Fruit fly (Drosophila melanogaster) whole organism, embryonic: Measurements from ENCODE around the gene CG31525.

Source experiments
- Ada2b ChIP-seq: fragments of 200-800 bp; sonication (Bioruptor generic); IDR thresholded peaks from 2 replicates; pipeline ENCODE4 v1.3.6; 2022; ENCODE audit warnings: missing biosample characterization, missing genetic modification characterization
- Atf6 ChIP-seq: fragments of 200-800 bp; sonication (Bioruptor generic); IDR thresholded peaks from 2 replicates; pipeline ENCODE4 v1.3.6; 2022; ENCODE audit warnings: missing biosample characterization, missing genetic modification characterization
- Awh ChIP-seq: fragments of 200-800 bp; sonication (Bioruptor generic); IDR thresholded peaks from 2 replicates; pipeline ENCODE4, ENCODE4 v1.3.6; 2022; ENCODE audit warnings: missing biosample characterization, missing genetic modification characterization
- CG10366 ChIP-seq: fragments of 200-800 bp; sonication (Bioruptor generic); IDR thresholded peaks from 2 replicates; pipeline ENCODE4 v1.3.6; 2022; ENCODE audit warnings: missing biosample characterization, missing genetic modification characterization
- CG10462 ChIP-seq: fragments of 200-800 bp; sonication (Bioruptor generic); optimal IDR thresholded peaks from 2 replicates; lab custom pipeline; 2016; ENCODE audit warnings: missing biosample characterization, missing genetic modification characterization
- CG10654 ChIP-seq: fragments of 200-800 bp; sonication (Bioruptor generic); optimal IDR thresholded peaks from 2 replicates; lab custom pipeline; 2016; ENCODE audit warnings: missing biosample characterization, missing genetic modification characterization
- CG11560 ChIP-seq: fragments of 200-800 bp; sonication (Bioruptor generic); IDR thresholded peaks from 3 replicates; pipeline ENCODE4 v1.3.6; 2022; ENCODE audit warnings: missing biosample characterization, missing genetic modification characterization
- CG12219 ChIP-seq: fragments of 200-800 bp; sonication (Bioruptor generic); optimal IDR thresholded peaks from 3 replicates; lab custom pipeline; 2018; ENCODE audit warnings: missing biosample characterization, mild to moderate bottlenecking, missing genetic modification characterization
- CG13123 ChIP-seq: fragments of 200-800 bp; sonication (Bioruptor generic); optimal IDR thresholded peaks from 2 replicates; lab custom pipeline; 2016; ENCODE audit warnings: missing biosample characterization, missing genetic modification characterization
- CG15269 ChIP-seq: fragments of 200-800 bp; sonication (Bioruptor generic); optimal IDR thresholded peaks from 2 replicates; lab custom pipeline; 2018; ENCODE audit warnings: missing biosample characterization, mild to moderate bottlenecking, missing genetic modification characterization, moderate library complexity
- CG17328 ChIP-seq: fragments of 200-800 bp; sonication (Bioruptor generic); IDR thresholded peaks from 2 replicates; pipeline ENCODE4 v1.3.6; 2022; ENCODE audit warnings: missing biosample characterization, missing genetic modification characterization
- CG17802 ChIP-seq: fragments of 200-800 bp; sonication (Bioruptor generic); optimal IDR thresholded peaks from 2 replicates; lab custom pipeline; 2018; ENCODE audit warnings: missing biosample characterization, mild to moderate bottlenecking, missing genetic modification characterization, moderate library complexity
- CG1832 ChIP-seq: fragments of 200-800 bp; sonication (Bioruptor generic); optimal IDR thresholded peaks from 2 replicates; lab custom pipeline; 2017; ENCODE audit warnings: missing biosample characterization, mild to moderate bottlenecking, missing genetic modification characterization, inconsistent platforms
- CG18599 ChIP-seq: fragments of 200-800 bp; sonication (Bioruptor generic); optimal IDR thresholded peaks from 3 replicates; lab custom pipeline; 2017; ENCODE audit warnings: missing biosample characterization, missing genetic modification characterization, mild to moderate bottlenecking, moderate library complexity, missing genetic modification reagents
- CG2889 ChIP-seq: fragments of 200-800 bp; sonication (Bioruptor generic); IDR thresholded peaks from 3 replicates; pipeline ENCODE4 v1.3.6; 2022; ENCODE audit warnings: missing biosample characterization, missing genetic modification characterization
- CG3847 ChIP-seq: fragments of 200-800 bp; sonication (Bioruptor generic); IDR thresholded peaks from 2 replicates; pipeline ENCODE4 v1.3.6; 2022; ENCODE audit warnings: missing biosample characterization, missing genetic modification characterization
- CG6272 ChIP-seq: fragments of 200-800 bp; sonication (Bioruptor generic); IDR thresholded peaks from 2 replicates; pipeline ENCODE4 v1.3.6; 2022; ENCODE audit warnings: missing biosample characterization, missing genetic modification characterization
- CG7271 ChIP-seq: fragments of 200-800 bp; sonication (Bioruptor generic); optimal IDR thresholded peaks from 2 replicates; lab custom pipeline; 2018; ENCODE audit warnings: missing biosample characterization, mild to moderate bottlenecking, missing genetic modification characterization, moderate library complexity
- CG7987 ChIP-seq: fragments of 200-800 bp; sonication (Bioruptor generic); optimal IDR thresholded peaks from 2 replicates; lab custom pipeline; 2018; ENCODE audit warnings: missing biosample characterization, mild to moderate bottlenecking, missing genetic modification characterization, moderate library complexity
- CG8765 ChIP-seq: fragments of 200-800 bp; sonication (Bioruptor generic); IDR thresholded peaks from 2 replicates; pipeline ENCODE4 v1.3.6; 2022; ENCODE audit warnings: missing biosample characterization, missing genetic modification characterization
- CG9609 ChIP-seq: fragments of 200-800 bp; sonication (Bioruptor generic); optimal IDR thresholded peaks from 3 replicates; lab custom pipeline; 2016; ENCODE audit warnings: missing biosample characterization, missing genetic modification characterization
- CTCF ChIP-seq: fragments of 200-800 bp; sonication (Bioruptor generic); optimal IDR thresholded peaks from 2 replicates; lab custom pipeline; 2017; ENCODE audit warnings: missing biosample characterization, mild to moderate bottlenecking, missing genetic modification characterization, moderate library complexity
- D ChIP-seq, 2 experiments: fragments of 200-800 bp in 1 of 2; fragments of >200 bp in 1 of 2; sonication (Bioruptor generic) in 1 of 2; optimal IDR thresholded peaks; 2 replicates in 1 of 2; 3 replicates in 1 of 2; lab custom pipeline; 2017; ENCODE audit warnings: mild to moderate bottlenecking in 1 of 2, missing biosample characterization in 1 of 2, missing genetic modification characterization in 1 of 2, missing genetic modification reagents in 1 of 2
- Doc3 ChIP-seq: fragments of 200-800 bp; sonication (Bioruptor generic); IDR thresholded peaks from 3 replicates; pipeline ENCODE4 v1.3.6; 2022; ENCODE audit warnings: missing biosample characterization, missing genetic modification characterization; ENCODE audit not compliant: partially characterized antibody
- Eip74EF ChIP-seq, 2 experiments: fragments of 200-800 bp in 1 of 2; fragments of >200 bp in 1 of 2; sonication (Bioruptor generic) in 1 of 2; optimal IDR thresholded peaks; 2 replicates each; lab custom pipeline; 2017 to 2019; ENCODE audit warnings: missing biosample characterization in 2 of 2, missing genetic modification characterization in 2 of 2, mild to moderate bottlenecking in 1 of 2, moderate library complexity in 1 of 2
- Lim3 ChIP-seq: fragments of 200-800 bp; sonication (Bioruptor generic); IDR thresholded peaks from 2 replicates; pipeline ENCODE4 v1.3.6; 2022; ENCODE audit warnings: missing biosample characterization, missing genetic modification characterization
- Mes4 ChIP-seq: fragments of 200-800 bp; sonication (Bioruptor generic); optimal IDR thresholded peaks from 2 replicates; lab custom pipeline; 2016; ENCODE audit warnings: missing biosample characterization, missing genetic modification characterization
- NC2β ChIP-seq: fragments of 200-800 bp; sonication (Bioruptor generic); optimal IDR thresholded peaks from 2 replicates; lab custom pipeline; 2016; ENCODE audit warnings: missing biosample characterization, missing genetic modification characterization
- NK7.1 ChIP-seq: fragments of 200-800 bp; sonication (Bioruptor generic); optimal IDR thresholded peaks from 3 replicates; lab custom pipeline; 2016; ENCODE audit warnings: missing biosample characterization, missing genetic modification characterization
- PHDP ChIP-seq: fragments of 200-800 bp; sonication (Bioruptor generic); optimal IDR thresholded peaks from 3 replicates; lab custom pipeline; 2018; ENCODE audit warnings: missing biosample characterization, mild to moderate bottlenecking, missing genetic modification characterization, moderate library complexity
- Sox102F ChIP-seq: fragments of 200-800 bp; sonication (Bioruptor generic); optimal IDR thresholded peaks from 2 replicates; lab custom pipeline; 2018; ENCODE audit warnings: missing biosample characterization, mild to moderate bottlenecking, missing genetic modification characterization, moderate library complexity
- Sry-δ ChIP-seq: fragments of 200-800 bp; sonication (Bioruptor generic); optimal IDR thresholded peaks from 2 replicates; lab custom pipeline; 2016; ENCODE audit warnings: missing biosample characterization, missing genetic modification characterization
- ato ChIP-seq: fragments of 200-800 bp; sonication (Bioruptor generic); IDR thresholded peaks from 2 replicates; pipeline ENCODE4 v1.3.6; 2022; ENCODE audit warnings: missing biosample characterization, missing genetic modification characterization; ENCODE audit not compliant: partially characterized antibody
- bab2 ChIP-seq: fragments of 200-800 bp; sonication (Bioruptor generic); optimal IDR thresholded peaks from 2 replicates; lab custom pipeline; 2016; ENCODE audit warnings: missing biosample characterization, missing genetic modification characterization
- cas ChIP-seq: fragments of 200-800 bp; sonication (Bioruptor generic); IDR thresholded peaks from 2 replicates; pipeline ENCODE4 v1.3.6; 2022; ENCODE audit warnings: missing biosample characterization, missing genetic modification characterization
- corto ChIP-seq: fragments of 200-800 bp; sonication (Bioruptor generic); optimal IDR thresholded peaks from 2 replicates; lab custom pipeline; 2016; ENCODE audit warnings: missing biosample characterization, mild to moderate bottlenecking, missing genetic modification characterization, moderate library complexity
- crp ChIP-seq, 2 experiments: fragments of 200-800 bp; sonication (Bioruptor generic); optimal IDR thresholded peaks; 2 replicates in 1 of 2; 3 replicates in 1 of 2; lab custom pipeline; 2017; ENCODE audit warnings: missing biosample characterization in 2 of 2, missing genetic modification characterization in 2 of 2, mild to moderate bottlenecking in 1 of 2, moderate library complexity in 1 of 2
- dimm ChIP-seq: fragments of 200-800 bp; sonication (Bioruptor generic); IDR thresholded peaks from 2 replicates; pipeline ENCODE4 v1.3.6; 2022; ENCODE audit warnings: missing biosample characterization, missing genetic modification characterization
- emc ChIP-seq: fragments of 200-800 bp; sonication (Bioruptor generic); optimal IDR thresholded peaks from 2 replicates; lab custom pipeline; 2016; ENCODE audit warnings: missing biosample characterization, missing genetic modification characterization
- esg ChIP-seq: fragments of 200-800 bp; sonication (Bioruptor generic); conservative IDR thresholded peaks from 2 replicates; pipeline ENCODE4 v1.3.6; 2022; ENCODE audit warnings: missing biosample characterization, missing genetic modification characterization
- ftz-f1 ChIP-seq: fragments of 200-800 bp; sonication (Bioruptor generic); optimal IDR thresholded peaks from 2 replicates; lab custom pipeline; 2016; ENCODE audit warnings: missing biosample characterization, missing genetic modification characterization
- maf-S ChIP-seq: fragments of 200-800 bp; sonication (Bioruptor generic); optimal IDR thresholded peaks from 2 replicates; lab custom pipeline; 2016; ENCODE audit warnings: missing biosample characterization, missing genetic modification characterization
- run ChIP-seq: fragments of 200-800 bp; sonication (Bioruptor generic); optimal IDR thresholded peaks from 3 replicates; lab custom pipeline; 2018; ENCODE audit warnings: missing biosample characterization, mild to moderate bottlenecking, missing genetic modification characterization
- sc ChIP-seq, 3 experiments: fragments of >200 bp in 2 of 3; fragments of 200-800 bp in 1 of 3; sonication (Bioruptor generic) in 1 of 3; optimal IDR thresholded peaks; 2 replicates in 2 of 3; 3 replicates in 1 of 3; lab custom pipeline; 2017; ENCODE audit warnings: mild to moderate bottlenecking in 1 of 3, missing biosample characterization in 1 of 3, missing genetic modification characterization in 1 of 3, missing genetic modification reagents in 1 of 3
- sima ChIP-seq: fragments of 200-800 bp; sonication (Bioruptor generic); optimal IDR thresholded peaks from 2 replicates; lab custom pipeline; 2016; ENCODE audit warnings: missing biosample characterization, missing genetic modification characterization
- stc ChIP-seq: fragments of 200-800 bp; sonication (Bioruptor generic); IDR thresholded peaks from 2 replicates; pipeline ENCODE4 v1.3.6; 2022; ENCODE audit warnings: missing biosample characterization, missing genetic modification characterization
- tll ChIP-seq, 2 experiments: fragments of 200-800 bp in 1 of 2; fragments of >200 bp in 1 of 2; sonication (Bioruptor generic) in 1 of 2; optimal IDR thresholded peaks; 2 replicates each; lab custom pipeline; 2017 to 2019; ENCODE audit warnings: missing biosample characterization in 2 of 2, missing genetic modification characterization in 2 of 2, mild to moderate bottlenecking in 1 of 2, moderate library complexity in 1 of 2
- vfl ChIP-seq: fragments of 200-800 bp; sonication (Bioruptor generic); optimal IDR thresholded peaks from 2 replicates; lab custom pipeline; 2016; ENCODE audit warnings: missing biosample characterization, missing genetic modification characterization

CG31525 gene

DNA sequence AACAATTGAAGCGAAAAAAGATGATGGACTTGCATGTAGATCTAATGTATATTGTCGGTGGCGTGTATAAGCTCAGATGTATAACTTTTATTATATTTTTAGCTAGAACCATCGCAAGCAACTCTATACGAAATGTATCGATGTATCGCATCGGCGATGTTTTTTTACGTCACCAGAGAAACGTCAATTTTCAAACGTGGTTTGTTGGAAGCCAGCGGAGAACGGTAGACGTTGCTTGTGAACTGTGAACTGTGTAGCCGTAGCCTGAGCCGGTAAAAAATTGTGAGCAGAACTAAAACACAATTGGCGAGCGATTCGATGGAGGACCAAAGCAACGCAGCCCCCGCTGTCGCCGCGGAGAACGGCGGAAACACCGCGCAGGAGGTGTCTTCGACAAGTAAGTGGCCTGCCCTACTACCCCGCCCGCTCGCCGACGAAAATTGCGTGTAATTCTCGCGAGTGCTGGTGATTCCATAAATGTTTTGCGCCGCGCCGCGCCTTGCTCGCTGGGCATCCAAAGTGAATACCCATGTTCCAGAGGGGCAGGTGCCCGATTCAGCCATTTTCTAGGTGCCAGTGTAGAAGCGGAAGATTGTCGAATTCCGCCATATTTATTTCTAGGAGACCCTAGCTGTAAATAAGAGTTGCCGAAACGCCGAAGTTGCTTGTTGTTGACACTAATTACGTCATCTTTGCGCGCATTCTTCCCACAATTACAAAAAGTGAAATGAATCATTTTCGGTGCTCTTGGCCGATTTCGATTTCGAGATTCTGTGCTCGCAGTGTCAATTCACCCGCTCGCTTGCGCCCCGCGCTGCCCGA, 23.7 kb upstream of the CG31525 start, which contains the start of gene lost (continued):
- TF ChIP-seq CG7987 (GFP tag; lab: Kevin White, UChicago): peak; percentile 38
- peak; percentile 33 for TF ChIP-seq PHDP (tag; lab: Kevin White, UChicago)
- no peak for TF ChIP-seq CG10462 (GFP tag; lab: Kevin White, UChicago)
- TF ChIP-seq CG10654 (GFP tag; lab: Kevin White, UChicago): no peak
- TF ChIP-seq sima: no peak
- TF ChIP-seq CG7271 (tag; lab: Kevin White, UChicago): peak; percentile 28
- TF ChIP-seq maf-S (GFP tag; lab: Kevin White, UChicago): no peak
- TF ChIP-seq Doc3 (GFP tag; lab: Robert Waterston, UW): peak; percentile 95
- peak; percentile 96 for TF ChIP-seq ato (GFP tag; lab: Robert Waterston, UW)
- TF ChIP-seq CTCF (GFP tag; lab: Kevin White, UChicago): peak; percentile 74
- no peak for TF ChIP-seq dimm (GFP tag; lab: Robert Waterston, UW)
- TF ChIP-seq tll (GFP tag; optimal IDR thresholded peaks at IDR 0.05; lab: Kevin White, UChicago): no peak
- TF ChIP-seq CG8765: no peak
- no peak for TF ChIP-seq crp (GFP tag; optimal IDR thresholded peaks at IDR 0.05; lab: Kevin White, UChicago)
- TF ChIP-seq esg (GFP tag; lab: Robert Waterston, UW): no peak
- no peak for TF ChIP-seq Atf6
- TF ChIP-seq CG1832 (GFP tag; lab: Kevin White, UChicago): no peak
- TF ChIP-seq CG2889: no peak
- peak; percentile 82 for TF ChIP-seq CG17802
- no peak for TF ChIP-seq Ada2b (GFP tag; lab: Robert Waterston, UW)
- no peak for TF ChIP-seq CG9609 (GFP tag; lab: Kevin White, UChicago)
- TF ChIP-seq CG12219: peak; percentile 1
- no peak for TF ChIP-seq sc (optimal IDR thresholded peaks at IDR 0.05; lab: Kevin White, UChicago)
- no peak for TF ChIP-seq sc (GFP tag; optimal IDR thresholded peaks at IDR 0.05; lab: Kevin White, UChicago)
- no peak for TF ChIP-seq NK7.1 (GFP tag; lab: Kevin White, UChicago)
- TF ChIP-seq bab2 (GFP tag; lab: Kevin White, UChicago): peak; percentile 0
- peak; percentile 15 for TF ChIP-seq CG18599 (GFP tag; lab: Kevin White, UChicago)
- peak; percentile 27; the same call in 1 of the 2 replicates for TF ChIP-seq CG3847
- no peak for TF ChIP-seq NC2β
- TF ChIP-seq CG13123 (GFP tag; lab: Kevin White, UChicago): no peak
- no peak for TF ChIP-seq CG11560
- TF ChIP-seq corto (GFP tag; lab: Kevin White, UChicago): no peak
- 0 out of 2 replicates have a peak, but pooled peaks have one; percentile 20 for TF ChIP-seq CG10366 (GFP tag; lab: Robert Waterston, UW)
- TF ChIP-seq Eip74EF (GFP tag; optimal IDR thresholded peaks at IDR 0.05; lab: Kevin White, UChicago): no peak
- no peak for TF ChIP-seq Sox102F (GFP tag; lab: Kevin White, UChicago)
- 0 out of 2 replicates have a peak, but pooled peaks have one; percentile 35 for TF ChIP-seq stc (GFP tag; lab: Robert Waterston, UW)
- TF ChIP-seq Awh (GFP tag; lab: Robert Waterston, UW): no peak
- no peak for TF ChIP-seq cas (GFP tag; lab: Robert Waterston, UW)
- TF ChIP-seq run (tag; lab: Kevin White, UChicago): no peak
- peak; percentile 41; the same call in 1 of the 2 replicates for TF ChIP-seq CG6272 (GFP tag; lab: Robert Waterston, UW)
- TF ChIP-seq Sry-δ (GFP tag; lab: Kevin White, UChicago): peak; percentile 85
- no peak for TF ChIP-seq D (optimal IDR thresholded peaks at IDR 0.05; lab: Kevin White, UChicago)
- TF ChIP-seq D (GFP tag; optimal IDR thresholded peaks at IDR 0.05; lab: Kevin White, UChicago): no peak
- no peak for TF ChIP-seq ftz-f1 (GFP tag; lab: Kevin White, UChicago)
- peak; percentile 14 for TF ChIP-seq CG15269 (tag; lab: Kevin White, UChicago)
- no peak for TF ChIP-seq Lim3 (GFP tag; lab: Robert Waterston, UW)
- TF ChIP-seq vfl (GFP tag; lab: Kevin White, UChicago): no peak
- no peak for TF ChIP-seq emc
- TF ChIP-seq Mes4: no peak
- TF ChIP-seq CG17328 (GFP tag; lab: Robert Waterston, UW): no peak
